Fruit fly (Drosophila melanogaster) whole organism, embryonic: ENCODE data around the gene CanB.

ENCODE experiments used
- CG11504 ChIP-seq: fragments of 200-800 bp; sonication (Bioruptor generic); optimal IDR thresholded peaks from 3 replicates; lab custom pipeline; 2019; ENCODE audit warnings: missing biosample characterization, mild to moderate bottlenecking, missing genetic modification characterization, moderate library complexity
- MBD-R2 ChIP-seq: fragments of 200-800 bp; sonication (Bioruptor generic); IDR thresholded peaks from 2 replicates; pipeline ENCODE4 v1.3.6; 2022; ENCODE audit warnings: missing biosample characterization, missing genetic modification characterization
- Mrtf ChIP-seq: fragments of 200-800 bp; sonication (Bioruptor generic); IDR thresholded peaks from 3 replicates; pipeline ENCODE4 v1.3.6; 2022; ENCODE audit warnings: missing biosample characterization, missing genetic modification characterization
- Vsx1 ChIP-seq: fragments of 200-800 bp; sonication (Bioruptor generic); optimal IDR thresholded peaks from 2 replicates; lab custom pipeline; 2017; ENCODE audit warnings: missing biosample characterization, mild to moderate bottlenecking, missing genetic modification characterization, missing genetic modification reagents
- insv ChIP-seq, 2 experiments: fragments of 200-800 bp; sonication (Bioruptor generic); optimal IDR thresholded peaks; 3 replicates each; lab custom pipeline; 2016 to 2018; ENCODE audit warnings: missing biosample characterization in 2 of 2, missing genetic modification characterization in 2 of 2
- otp ChIP-seq: fragments of 200-800 bp; sonication (Bioruptor generic); IDR thresholded peaks from 3 replicates; pipeline ENCODE4, ENCODE4 v1.3.6; 2022; ENCODE audit warnings: missing biosample characterization, missing genetic modification characterization
- wek ChIP-seq: fragments of 200-800 bp; sonication (Bioruptor generic); optimal IDR thresholded peaks from 3 replicates; lab custom pipeline; 2018; ENCODE audit warnings: missing biosample characterization, mild to moderate bottlenecking, missing genetic modification characterization, moderate library complexity

DNA sequence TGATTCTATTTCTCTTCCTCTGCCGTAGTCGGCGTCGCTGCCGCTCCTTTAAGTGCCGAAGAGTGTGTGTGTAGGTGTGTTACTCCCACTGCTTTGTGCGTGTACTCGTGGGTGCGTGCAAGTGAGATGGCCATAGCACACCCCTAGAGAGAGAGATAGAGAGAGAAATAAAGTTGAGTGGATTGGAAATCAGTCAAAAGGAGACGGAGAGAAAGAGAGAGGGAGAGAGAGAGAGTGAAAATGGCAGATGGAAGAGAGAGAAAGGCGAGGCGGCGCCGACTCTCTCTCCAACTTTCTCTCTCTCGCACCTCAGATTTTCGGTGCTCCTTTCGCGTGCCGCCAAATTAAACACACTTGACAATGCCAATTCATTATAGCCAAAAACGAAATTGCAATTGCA is 31.7 kb downstream of the CanB start:
- TF ChIP-seq wek (GFP tag; lab: Kevin White, UChicago) (no peak), Mrtf (no peak), otp (GFP tag; lab: Robert Waterston, UW) (no peak), insv (GFP tag; optimal IDR thresholded peaks at IDR 0.05; lab: Kevin White, UChicago) (no peak), Vsx1 (GFP tag; lab: Kevin White, UChicago) (no peak), MBD-R2 (no peak), CG11504 (tag; lab: Kevin White, UChicago) (no peak)
